Fruit fly (Drosophila melanogaster) whole organism, embryonic: Measurements from ENCODE around the gene Sf3b2.
A peak's percentile ranks its signal among the peaks of the same experiment; 100 is the strongest.

Experiments
- CG1024 ChIP-seq: fragments of 200-800 bp; sonication (Bioruptor generic); IDR thresholded peaks from 2 replicates; pipeline ENCODE4 v1.3.6; 2022; ENCODE audit warnings: missing biosample characterization, missing genetic modification characterization
- CG11456 ChIP-seq: fragments of 200-800 bp; sonication (Bioruptor generic); IDR thresholded peaks from 3 replicates; pipeline ENCODE4 v1.3.6; 2022; ENCODE audit warnings: missing biosample characterization, missing genetic modification characterization
- CG11695 ChIP-seq: fragments of 200-800 bp; sonication (Bioruptor generic); IDR thresholded peaks from 3 replicates; pipeline ENCODE4 v1.3.6; 2022; ENCODE audit warnings: missing biosample characterization, missing genetic modification characterization
- CG13287 ChIP-seq: fragments of 200-800 bp; sonication (Bioruptor generic); IDR thresholded peaks from 2 replicates; pipeline ENCODE4 v1.3.6; 2022; ENCODE audit warnings: missing biosample characterization, missing genetic modification characterization; ENCODE audit not compliant: partially characterized antibody
- CG13624 ChIP-seq: fragments of 200-800 bp; sonication (Bioruptor generic); optimal IDR thresholded peaks from 2 replicates; lab custom pipeline; 2016; ENCODE audit warnings: missing biosample characterization, missing genetic modification characterization
- CG15073 ChIP-seq: fragments of 200-800 bp; sonication (Bioruptor generic); optimal IDR thresholded peaks from 2 replicates; lab custom pipeline; 2016; ENCODE audit warnings: missing biosample characterization, missing genetic modification characterization
- CG15269 ChIP-seq: fragments of 200-800 bp; sonication (Bioruptor generic); optimal IDR thresholded peaks from 2 replicates; lab custom pipeline; 2018; ENCODE audit warnings: missing biosample characterization, mild to moderate bottlenecking, missing genetic modification characterization, moderate library complexity
- CG2116 ChIP-seq: fragments of 200-800 bp; sonication (Bioruptor generic); optimal IDR thresholded peaks from 3 replicates; lab custom pipeline; 2018; ENCODE audit warnings: missing biosample characterization, mild to moderate bottlenecking, missing genetic modification characterization
- CG4282 ChIP-seq: fragments of 200-800 bp; sonication (Bioruptor generic); optimal IDR thresholded peaks from 2 replicates; lab custom pipeline; 2016; ENCODE audit warnings: missing biosample characterization, missing genetic modification characterization
- CG4328 ChIP-seq: fragments of 200-800 bp; sonication (Bioruptor generic); optimal IDR thresholded peaks from 3 replicates; lab custom pipeline; 2017; ENCODE audit warnings: missing biosample characterization, missing genetic modification reagents, missing genetic modification characterization
- CG6272 ChIP-seq: fragments of 200-800 bp; sonication (Bioruptor generic); IDR thresholded peaks from 2 replicates; pipeline ENCODE4 v1.3.6; 2022; ENCODE audit warnings: missing biosample characterization, missing genetic modification characterization
- CG6689 ChIP-seq: fragments of 200-800 bp; sonication (Bioruptor generic); IDR thresholded peaks from 2 replicates; pipeline ENCODE4 v1.3.6; 2022; ENCODE audit warnings: missing biosample characterization, missing genetic modification characterization
- CG7357 ChIP-seq: fragments of 200-800 bp; sonication (Bioruptor generic); IDR thresholded peaks from 3 replicates; pipeline ENCODE4 v1.3.6; 2022; ENCODE audit warnings: missing biosample characterization, missing genetic modification characterization
- CG7963 ChIP-seq: fragments of 200-800 bp; sonication (Bioruptor generic); IDR thresholded peaks from 3 replicates; pipeline ENCODE4 v1.3.6; 2022; ENCODE audit warnings: missing biosample characterization, missing genetic modification characterization; ENCODE audit not compliant: partially characterized antibody
- Chrac-16 ChIP-seq: fragments of 200-800 bp; sonication (Bioruptor generic); optimal IDR thresholded peaks from 3 replicates; lab custom pipeline; 2016; ENCODE audit warnings: missing biosample characterization, missing genetic modification characterization
- CoRest ChIP-seq: fragments of 200-800 bp; sonication (Bioruptor generic); optimal IDR thresholded peaks from 3 replicates; lab custom pipeline; 2018; ENCODE audit warnings: missing biosample characterization, mild to moderate bottlenecking, missing genetic modification characterization, moderate library complexity
- Dbx ChIP-seq: fragments of 200-800 bp; sonication (Bioruptor generic); IDR thresholded peaks from 3 replicates; pipeline ENCODE4 v1.3.6; 2022; ENCODE audit warnings: missing biosample characterization, missing genetic modification characterization
- Ets97D ChIP-seq: fragments of 200-800 bp; sonication (Bioruptor generic); optimal IDR thresholded peaks from 3 replicates; lab custom pipeline; 2016; ENCODE audit warnings: missing biosample characterization, missing genetic modification characterization
- Gug ChIP-seq: fragments of 200-800 bp; sonication (Bioruptor generic); IDR thresholded peaks from 4 replicates; pipeline ENCODE4 v1.3.6; 2022; ENCODE audit warnings: missing biosample characterization, missing genetic modification characterization
- H15 ChIP-seq: fragments of 200-800 bp; sonication (Bioruptor generic); IDR thresholded peaks from 3 replicates; pipeline ENCODE4 v1.3.6; 2022; ENCODE audit warnings: missing biosample characterization, missing genetic modification characterization
- HLHmδ ChIP-seq: fragments of 200-800 bp; sonication (Bioruptor generic); optimal IDR thresholded peaks from 2 replicates; lab custom pipeline; 2018; ENCODE audit warnings: missing biosample characterization, mild to moderate bottlenecking, missing genetic modification characterization, moderate library complexity
- Lpt ChIP-seq: fragments of >200 bp; optimal IDR thresholded peaks from 2 replicates; lab custom pipeline; 2018; ENCODE audit warnings: missing biosample characterization, missing genetic modification characterization
- Mes4 ChIP-seq: fragments of 200-800 bp; sonication (Bioruptor generic); optimal IDR thresholded peaks from 2 replicates; lab custom pipeline; 2016; ENCODE audit warnings: missing biosample characterization, missing genetic modification characterization
- NK7.1 ChIP-seq: fragments of 200-800 bp; sonication (Bioruptor generic); optimal IDR thresholded peaks from 3 replicates; lab custom pipeline; 2016; ENCODE audit warnings: missing biosample characterization, missing genetic modification characterization
- Nf-YA ChIP-seq: fragments of 200-800 bp; sonication (Bioruptor generic); IDR thresholded peaks from 2 replicates; pipeline ENCODE4 v1.3.6; 2022; ENCODE audit warnings: missing biosample characterization, missing genetic modification characterization
- Ravus ChIP-seq: fragments of 200-800 bp; sonication (Bioruptor generic); IDR thresholded peaks from 2 replicates; pipeline ENCODE4 v1.3.6; 2022; ENCODE audit warnings: missing biosample characterization, missing genetic modification characterization
- Six4 ChIP-seq: fragments of 200-800 bp; sonication (Bioruptor generic); optimal IDR thresholded peaks from 2 replicates; lab custom pipeline; 2016; ENCODE audit warnings: missing biosample characterization, missing genetic modification characterization
- Ssrp ChIP-seq: fragments of 200-800 bp; sonication (Bioruptor generic); optimal IDR thresholded peaks from 2 replicates; lab custom pipeline; 2018; ENCODE audit warnings: missing biosample characterization, mild to moderate bottlenecking, missing genetic modification characterization, moderate library complexity
- TFAM ChIP-seq: fragments of 200-800 bp; sonication (Bioruptor generic); optimal IDR thresholded peaks from 2 replicates; lab custom pipeline; 2017; ENCODE audit warnings: missing biosample characterization, missing genetic modification characterization, inconsistent platforms
- Usf ChIP-seq: fragments of 200-800 bp; sonication (Bioruptor generic); optimal IDR thresholded peaks from 2 replicates; lab custom pipeline; 2017; ENCODE audit warnings: missing genotype, missing biosample characterization, missing genetic modification characterization
- Vsx1 ChIP-seq: fragments of 200-800 bp; sonication (Bioruptor generic); optimal IDR thresholded peaks from 2 replicates; lab custom pipeline; 2017; ENCODE audit warnings: missing biosample characterization, mild to moderate bottlenecking, missing genetic modification characterization, missing genetic modification reagents
- aop ChIP-seq: fragments of 200-800 bp; sonication (Bioruptor generic); IDR thresholded peaks from 2 replicates; pipeline ENCODE4 v1.3.6; 2022; ENCODE audit warnings: missing biosample characterization, missing genetic modification characterization
- bigmax ChIP-seq: fragments of 200-800 bp; sonication (Bioruptor generic); optimal IDR thresholded peaks from 2 replicates; lab custom pipeline; 2018; ENCODE audit warnings: missing biosample characterization, mild to moderate bottlenecking, missing genetic modification characterization
- btn ChIP-seq: fragments of 200-800 bp; sonication (Bioruptor generic); optimal IDR thresholded peaks from 2 replicates; lab custom pipeline; 2016; ENCODE audit warnings: missing biosample characterization, missing genetic modification characterization
- chinmo ChIP-seq: fragments of 200-800 bp; sonication (Bioruptor generic); IDR thresholded peaks from 4 replicates; pipeline ENCODE4 v1.3.6; 2022; ENCODE audit warnings: missing biosample characterization, missing genetic modification characterization; ENCODE audit not compliant: partially characterized antibody
- corto ChIP-seq: fragments of 200-800 bp; sonication (Bioruptor generic); optimal IDR thresholded peaks from 2 replicates; lab custom pipeline; 2016; ENCODE audit warnings: missing biosample characterization, mild to moderate bottlenecking, missing genetic modification characterization, moderate library complexity
- dysf ChIP-seq: fragments of 200-800 bp; sonication (Bioruptor generic); IDR thresholded peaks from 3 replicates; pipeline ENCODE4 v1.3.6; 2022; ENCODE audit warnings: missing biosample characterization, missing genetic modification characterization
- fd102C ChIP-seq: fragments of 200-800 bp; sonication (Bioruptor generic); optimal IDR thresholded peaks from 2 replicates; lab custom pipeline; 2018; ENCODE audit warnings: missing biosample characterization, mild to moderate bottlenecking, missing genetic modification characterization, moderate library complexity
- fru ChIP-seq: fragments of >200 bp; optimal IDR thresholded peaks from 2 replicates; lab custom pipeline; 2017
- jing ChIP-seq: fragments of 200-800 bp; sonication (Bioruptor generic); optimal IDR thresholded peaks from 2 replicates; lab custom pipeline; 2018; ENCODE audit warnings: missing biosample characterization, mild to moderate bottlenecking, missing genetic modification characterization
- kay ChIP-seq: fragments of 200-800 bp; sonication (Bioruptor generic); optimal IDR thresholded peaks from 2 replicates; lab custom pipeline; 2016; ENCODE audit warnings: missing biosample characterization, missing genetic modification characterization
- kni ChIP-seq: fragments of 200-800 bp; sonication (Bioruptor generic); optimal IDR thresholded peaks from 3 replicates; lab custom pipeline; 2017; ENCODE audit warnings: mild to moderate bottlenecking, missing biosample characterization, missing genetic modification reagents, missing genetic modification characterization
- lmd ChIP-seq: fragments of 200-800 bp; sonication (Bioruptor generic); IDR thresholded peaks from 2 replicates; pipeline ENCODE4 v1.3.6; 2022; ENCODE audit warnings: missing biosample characterization, missing genetic modification characterization
- mirr ChIP-seq: fragments of 200-800 bp; sonication (Bioruptor generic); optimal IDR thresholded peaks from 3 replicates; lab custom pipeline; 2018; ENCODE audit warnings: missing biosample characterization, mild to moderate bottlenecking, missing genetic modification characterization
- schlank ChIP-seq: fragments of 200-800 bp; sonication (Bioruptor generic); optimal IDR thresholded peaks from 2 replicates; lab custom pipeline; 2018; ENCODE audit warnings: missing biosample characterization, mild to moderate bottlenecking, missing genetic modification characterization
- sd ChIP-seq: fragments of 200-800 bp; sonication (Bioruptor generic); optimal IDR thresholded peaks from 3 replicates; lab custom pipeline; 2018; ENCODE audit warnings: missing biosample characterization, mild to moderate bottlenecking, missing genetic modification characterization, moderate library complexity
- slou ChIP-seq: fragments of 200-800 bp; sonication (Bioruptor generic); optimal IDR thresholded peaks from 3 replicates; lab custom pipeline; 2016; ENCODE audit warnings: missing biosample characterization, missing genetic modification characterization
- so ChIP-seq: fragments of 200-800 bp; sonication (Bioruptor generic); IDR thresholded peaks from 3 replicates; pipeline ENCODE4 v1.3.6; 2022; ENCODE audit warnings: missing biosample characterization, missing genetic modification characterization
- tio ChIP-seq: fragments of 200-800 bp; sonication (Bioruptor generic); optimal IDR thresholded peaks from 2 replicates; lab custom pipeline; 2017; ENCODE audit warnings: missing biosample characterization, missing genetic modification characterization, inconsistent platforms
- unpg ChIP-seq: fragments of 200-800 bp; sonication (Bioruptor generic); optimal IDR thresholded peaks from 3 replicates; lab custom pipeline; 2018; ENCODE audit warnings: missing biosample characterization, mild to moderate bottlenecking, missing genetic modification characterization, moderate library complexity
- wor ChIP-seq: fragments of 200-800 bp; sonication (Bioruptor generic); IDR thresholded peaks from 2 replicates; pipeline ENCODE4 v1.3.6; 2022; ENCODE audit warnings: missing biosample characterization, missing genetic modification characterization

Sf3b2 gene

DNA sequence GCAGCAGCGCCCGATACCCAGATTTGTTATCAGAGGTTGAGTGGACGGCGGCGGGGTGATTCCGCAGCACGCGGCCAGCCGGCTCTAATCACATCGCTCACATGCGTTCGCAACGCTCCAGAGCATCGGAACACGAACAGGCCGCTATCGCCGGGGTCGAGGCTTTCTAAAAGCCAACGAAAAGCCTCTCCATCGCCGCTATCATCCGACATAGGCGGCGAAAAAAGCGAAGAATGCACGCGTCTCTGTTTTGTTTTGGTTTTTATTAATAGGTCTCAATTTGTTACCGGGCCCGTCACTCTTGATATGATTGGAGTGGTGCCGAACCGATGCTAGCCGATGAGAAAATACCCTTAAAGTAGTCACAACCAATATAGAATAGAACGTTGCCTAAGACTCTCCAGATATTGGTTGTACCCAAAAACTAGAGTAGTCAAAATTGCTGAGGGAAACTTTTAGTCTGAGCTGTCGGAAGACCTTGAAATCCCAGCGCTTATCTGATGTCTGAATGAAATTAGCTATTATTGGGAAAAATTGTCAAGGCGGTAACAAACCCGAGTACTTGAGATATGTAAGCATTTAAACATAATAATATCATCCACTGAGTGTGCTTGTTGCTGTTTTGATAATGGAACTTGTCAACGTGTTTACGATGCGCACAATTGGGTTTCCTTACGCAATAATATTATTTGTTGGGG is 13.1 kb upstream of the Sf3b2 start, which contains the start of gene CG17261 (continued):
- TF ChIP-seq CG15269 (peak; percentile 55), schlank (tag; lab: Kevin White, UChicago) (peak; percentile 65), TFAM (GFP tag; lab: Kevin White, UChicago) (no peak), CG6689 (GFP tag; lab: Robert Waterston, UW) (no peak), NK7.1 (GFP tag; lab: Kevin White, UChicago) (no peak), Gug (GFP tag; lab: Robert Waterston, UW) (peak; percentile 22; the same call in 1 of the 4 replicates), Lpt (GFP tag; lab: Kevin White, UChicago) (no peak), aop (GFP tag; lab: Robert Waterston, UW) (no peak), bigmax (GFP tag; lab: Kevin White, UChicago) (no peak), Usf (GFP tag; lab: Kevin White, UChicago) (no peak), CG4328 (GFP tag; lab: Kevin White, UChicago) (no peak), CG11456 (GFP tag; lab: Robert Waterston, UW) (peak; percentile 60; the same call in 1 of the 3 replicates), Vsx1 (GFP tag; lab: Kevin White, UChicago) (peak; percentile 73), kay (GFP tag; lab: Kevin White, UChicago) (peak; percentile 22), kni (GFP tag; lab: Kevin White, UChicago) (no peak), Nf-YA (no peak), Mes4 (GFP tag; lab: Kevin White, UChicago) (no peak), slou (GFP tag; lab: Kevin White, UChicago) (no peak), CG4282 (no peak), fd102C (GFP tag; lab: Kevin White, UChicago) (no peak), dysf (GFP tag; lab: Robert Waterston, UW) (peak; percentile 57; the same call in 2 of the 3 replicates), tio (no peak), unpg (GFP tag; lab: Kevin White, UChicago) (peak; percentile 7), fru (no peak), CG7357 (GFP tag; lab: Robert Waterston, UW) (no peak), btn (GFP tag; lab: Kevin White, UChicago) (no peak), Ravus (GFP tag; lab: Robert Waterston, UW) (no peak), corto (GFP tag; lab: Kevin White, UChicago) (no peak), CG6272 (GFP tag; lab: Robert Waterston, UW) (no peak), CG7963 (GFP tag; lab: Robert Waterston, UW) (no peak), mirr (peak; percentile 58), HLHmδ (GFP tag; lab: Kevin White, UChicago) (no peak), CG11695 (GFP tag; lab: Robert Waterston, UW) (peak; percentile 37; the same call in 1 of the 3 replicates), jing (GFP tag; lab: Kevin White, UChicago) (no peak), CG13624 (peak; percentile 38), CG13287 (no peak), CG2116 (GFP tag; lab: Kevin White, UChicago) (no peak), so (GFP tag; lab: Robert Waterston, UW) (no peak), Ets97D (GFP tag; lab: Kevin White, UChicago) (no peak), Dbx (GFP tag; lab: Robert Waterston, UW) (no peak), CG1024 (no peak), Ssrp (tag; lab: Kevin White, UChicago) (no peak), Six4 (GFP tag; lab: Kevin White, UChicago) (no peak), Chrac-16 (GFP tag; lab: Kevin White, UChicago) (peak; percentile 25), sd (tag; lab: Kevin White, UChicago) (peak; percentile 88), lmd (GFP tag; lab: Robert Waterston, UW) (peak; percentile 24; the same call in 1 of the 2 replicates), CG15073 (GFP tag; lab: Kevin White, UChicago) (no peak), chinmo (GFP tag; lab: Robert Waterston, UW) (peak; percentile 76; the same call in 3 of the 4 replicates), CoRest (tag; lab: Kevin White, UChicago) (peak; percentile 25), H15 (GFP tag; lab: Robert Waterston, UW) (no peak), wor (no peak)
